Worm (Caenorhabditis elegans) whole organism, L4 larva: ENCODE results near the gene T01G5.6.

Source experiments
- D1046.2 ChIP-seq: fragments of 200-800 bp; sonication (Bioruptor generic); IDR thresholded peaks from 2 replicates; pipeline ENCODE4 v1.3.6; 2022; ENCODE audit warnings: missing genetic modification characterization, missing compliant biosample characterization
- F44E2.7 ChIP-seq: fragments of 200-800 bp; sonication (Bioruptor generic); IDR thresholded peaks from 2 replicates; pipeline ENCODE4 v2.1.2; 2022; ENCODE audit warnings: missing genetic modification characterization, missing compliant biosample characterization
- Y75B8A.6 ChIP-seq: fragments of 200-800 bp; sonication (Bioruptor generic); IDR thresholded peaks from 2 replicates; pipeline ENCODE4 v1.3.6; 2022; ENCODE audit warnings: missing genetic modification reagents, missing genetic modification characterization, missing compliant biosample characterization
- ZK337.2 ChIP-seq: fragments of 200-800 bp; sonication (Bioruptor generic); IDR thresholded peaks from 2 replicates; pipeline ENCODE4 v1.3.6; 2022; ENCODE audit warnings: missing genetic modification reagents, missing genetic modification characterization, missing compliant biosample characterization
- aly-2 ChIP-seq: sonication (generic microtip); optimal IDR thresholded peaks from 2 replicates; lab custom pipeline; 2018; ENCODE audit warnings: missing biosample characterization, missing genetic modification characterization
- ceh-44 ChIP-seq: fragments of 200-800 bp; sonication (Bioruptor generic); IDR thresholded peaks from 2 replicates; pipeline ENCODE4 v1.3.6; 2022; ENCODE audit warnings: missing genetic modification reagents, missing genetic modification characterization, missing compliant biosample characterization
- ceh-62 ChIP-seq: sonication (generic microtip); optimal IDR thresholded peaks from 2 replicates; lab custom pipeline; 2017; ENCODE audit warnings: missing biosample characterization, missing genetic modification characterization
- daf-12 ChIP-seq: fragments of 150-350 bp; optimal IDR thresholded peaks from 2 replicates; lab custom pipeline; 2014; ENCODE audit warnings: missing biosample characterization, missing genetic modification reagents, missing genetic modification characterization
- daf-8 ChIP-seq: fragments of 200-800 bp; sonication (Bioruptor generic); IDR thresholded peaks from 2 replicates; pipeline ENCODE4 v1.3.6; 2022; ENCODE audit warnings: missing genetic modification characterization, missing compliant biosample characterization
- dmd-6 ChIP-seq: fragments of 200-800 bp; sonication (Bioruptor generic); IDR thresholded peaks from 2 replicates; pipeline ENCODE4 v1.3.6; 2022; ENCODE audit warnings: missing genetic modification reagents, missing genetic modification characterization, missing compliant biosample characterization
- dmd-8 ChIP-seq: fragments of 200-800 bp; sonication (Bioruptor generic); IDR thresholded peaks from 2 replicates; pipeline ENCODE4 v1.3.6; 2022; ENCODE audit warnings: missing genetic modification characterization, missing compliant biosample characterization
- dpl-1 ChIP-seq: fragments of 150-350 bp; optimal IDR thresholded peaks from 2 replicates; lab custom pipeline; 2014; ENCODE audit warnings: missing biosample characterization, missing genetic modification reagents, missing genetic modification characterization
- egl-43 ChIP-seq: fragments of 200-800 bp; sonication (Bioruptor generic); IDR thresholded peaks from 2 replicates; pipeline ENCODE4 v1.3.6; 2022; ENCODE audit warnings: missing genetic modification reagents, missing genetic modification characterization, missing compliant biosample characterization
- fkh-10 ChIP-seq: fragments of 150-350 bp; optimal IDR thresholded peaks from 2 replicates; lab custom pipeline; 2014; ENCODE audit warnings: missing biosample characterization, missing genetic modification reagents, missing genetic modification characterization
- hif-1 ChIP-seq, 2 experiments: sonication (generic microtip); optimal IDR thresholded peaks; 2 replicates each; lab custom pipeline; 2016 to 2017; ENCODE audit warnings: missing compliant biosample characterization in 2 of 2, missing genetic modification characterization in 2 of 2, missing genetic modification reagents in 2 of 2, missing genotype in 2 of 2, mild to moderate bottlenecking in 1 of 2
- hmg-1.1 ChIP-seq: fragments of 200-800 bp; sonication (Bioruptor generic); IDR thresholded peaks from 2 replicates; pipeline ENCODE4 v1.3.6; 2022; ENCODE audit warnings: missing genetic modification reagents, missing genetic modification characterization, missing compliant biosample characterization
- jun-1 ChIP-seq: fragments of 150-350 bp; optimal IDR thresholded peaks from 2 replicates; lab custom pipeline; 2014; ENCODE audit warnings: missing biosample characterization, missing genetic modification reagents, missing genetic modification characterization
- lim-7 ChIP-seq: fragments of 200-800 bp; sonication (Bioruptor generic); IDR thresholded peaks from 2 replicates; pipeline ENCODE4 v1.3.6; 2022; ENCODE audit warnings: missing genetic modification characterization, missing compliant biosample characterization
- lin-1 ChIP-seq: fragments of 200-800 bp; sonication (Bioruptor generic); IDR thresholded peaks from 2 replicates; pipeline ENCODE4 v1.3.6; 2022; ENCODE audit warnings: missing genetic modification reagents, missing genetic modification characterization, missing compliant biosample characterization
- lin-38 ChIP-seq: fragments of 200-800 bp; sonication (Bioruptor generic); IDR thresholded peaks from 2 replicates; pipeline ENCODE4 v1.3.6; 2022; ENCODE audit warnings: missing genetic modification reagents, missing genetic modification characterization, missing compliant biosample characterization
- lsy-2 ChIP-seq, 2 experiments: fragments of 150-350 bp in 1 of 2; sonication (generic microtip) in 1 of 2; optimal IDR thresholded peaks; 2 replicates each; lab custom pipeline; 2014 to 2017; ENCODE audit warnings: missing biosample characterization in 2 of 2, missing genetic modification characterization in 2 of 2
- madf-5 ChIP-seq, 2 experiments: fragments of 200-800 bp; sonication (Bioruptor generic); IDR thresholded peaks; 2 replicates each; pipeline ENCODE4 v1.3.6; 2022; ENCODE audit warnings: missing compliant biosample characterization in 2 of 2, missing genetic modification characterization in 2 of 2
- madf-9 ChIP-seq: fragments of 200-800 bp; sonication (Bioruptor generic); conservative IDR thresholded peaks from 2 replicates; pipeline ENCODE4 v1.3.6; 2022; ENCODE audit warnings: missing genetic modification reagents, missing genetic modification characterization, missing compliant biosample characterization
- nhr-102 ChIP-seq: sonication (generic microtip); optimal IDR thresholded peaks from 2 replicates; lab custom pipeline; 2016; ENCODE audit warnings: mild to moderate bottlenecking, missing genetic modification characterization, moderate library complexity, missing compliant biosample characterization
- nhr-25 ChIP-seq: sonication (generic microtip); optimal IDR thresholded peaks from 2 replicates; lab custom pipeline; 2017; ENCODE audit warnings: missing genetic modification characterization, mild to moderate bottlenecking, missing compliant biosample characterization, antibody characterized with exemption, moderate library complexity, borderline replicate concordance; ENCODE audit not compliant: insufficient read depth
- nhr-28 ChIP-seq: fragments of 150-350 bp; optimal IDR thresholded peaks from 2 replicates; lab custom pipeline; 2014; ENCODE audit warnings: missing biosample characterization, missing genetic modification characterization
- nhr-48 ChIP-seq: sonication (generic microtip); optimal IDR thresholded peaks from 2 replicates; lab custom pipeline; 2016; ENCODE audit warnings: mild to moderate bottlenecking, missing genetic modification characterization, missing compliant biosample characterization
- nhr-76 ChIP-seq: fragments of 150-350 bp; optimal IDR thresholded peaks from 2 replicates; lab custom pipeline; 2014; ENCODE audit warnings: missing biosample characterization, missing genetic modification characterization
- php-3 ChIP-seq: fragments of 200-800 bp; sonication (Bioruptor generic); IDR thresholded peaks from 2 replicates; pipeline ENCODE4 v1.3.6; 2022; ENCODE audit warnings: missing genetic modification reagents, missing genetic modification characterization, missing compliant biosample characterization
- saeg-2 ChIP-seq: fragments of 200-800 bp; sonication (Bioruptor generic); IDR thresholded peaks from 2 replicates; pipeline ENCODE4 v1.3.6; 2022; ENCODE audit warnings: missing genetic modification reagents, missing genetic modification characterization, missing compliant biosample characterization
- set-16 ChIP-seq: fragments of 200-800 bp; sonication (Bioruptor generic); IDR thresholded peaks from 2 replicates; pipeline ENCODE4 v1.3.6; 2022; ENCODE audit warnings: missing genetic modification reagents, missing genetic modification characterization, missing compliant biosample characterization
- spr-1 ChIP-seq: sonication (generic microtip); optimal IDR thresholded peaks from 2 replicates; lab custom pipeline; 2016; ENCODE audit warnings: mild to moderate bottlenecking, missing genetic modification characterization, missing compliant biosample characterization
- tag-97 ChIP-seq: fragments of 200-800 bp; sonication (Bioruptor generic); IDR thresholded peaks from 2 replicates; pipeline ENCODE4 v1.3.6; 2022; ENCODE audit warnings: missing genetic modification characterization, missing compliant biosample characterization
- unc-62 ChIP-seq, 3 experiments: fragments of 150-350 bp in 1 of 3; sonication (generic microtip); optimal IDR thresholded peaks in 2 of 3; peaks in 1 of 3; 1 replicate in 1 of 3; 2 replicates in 2 of 3; lab custom pipeline; 2014 to 2017; ENCODE audit warnings: missing biosample characterization in 3 of 3, missing genetic modification characterization in 3 of 3, missing genetic modification reagents in 3 of 3, missing genotype in 1 of 3
- zag-1 ChIP-seq: fragments of 150-350 bp; optimal IDR thresholded peaks from 2 replicates; lab custom pipeline; 2014; ENCODE audit warnings: missing biosample characterization, missing genetic modification characterization
- zfp-2 ChIP-seq: sonication (generic microtip); optimal IDR thresholded peaks from 2 replicates; lab custom pipeline; 2016; ENCODE audit warnings: mild to moderate bottlenecking, missing genetic modification characterization, missing compliant biosample characterization
- zfp-3 ChIP-seq: fragments of 200-800 bp; sonication (Bioruptor generic); conservative IDR thresholded peaks from 2 replicates; pipeline ENCODE4 v1.3.6; 2022; ENCODE audit warnings: missing genetic modification reagents, missing genetic modification characterization, missing compliant biosample characterization
- zip-11 ChIP-seq: fragments of 200-800 bp; sonication (Bioruptor generic); IDR thresholded peaks from 2 replicates; pipeline ENCODE4 v1.3.6; 2022; ENCODE audit warnings: missing genetic modification characterization, missing compliant biosample characterization

The T01G5.6 gene

ce11 chrV:15109260-15109659 lies 4.6 kb downstream of the T01G5.6 start, which contains the start of gene Y75B12A.2:
Gene Y75B12A.2 (plus strand): TSS chrV:15109560.
- TF ChIP-seq D1046.2 (GFP tag; lab: Robert Waterston, UW), result no peak
- no peak for TF ChIP-seq set-16
- TF ChIP-seq ceh-62, result no peak
- TF ChIP-seq nhr-28, result no peak
- no peak for TF ChIP-seq lin-1
- no peak for TF ChIP-seq lsy-2 (tag; optimal IDR thresholded peaks at IDR 0.05; lab: Kevin White, UChicago)
- TF ChIP-seq nhr-48 (tag; lab: Kevin White, UChicago), result no peak
- no peak for TF ChIP-seq zfp-3 (GFP tag; lab: Robert Waterston, UW)
- TF ChIP-seq tag-97 (GFP tag; lab: Robert Waterston, UW), result no peak
- TF ChIP-seq hif-1 (tag; optimal IDR thresholded peaks at IDR 0.05; lab: Kevin White, UChicago), result no peak
- TF ChIP-seq madf-5 (GFP tag; IDR thresholded peaks at IDR 0.05; lab: Robert Waterston, UW), result no peak
- no peak for TF ChIP-seq daf-8
- no peak for TF ChIP-seq zfp-2
- TF ChIP-seq lin-38 (GFP tag; lab: Robert Waterston, UW), result no peak
- TF ChIP-seq zag-1, result no peak

ce11 chrV:15105893-15106598 lies 7.8 kb downstream of the T01G5.6 start, which contains the start of gene C01G10.14:
Gene C01G10.14 (minus strand): TSS chrV:15105943.
- peak; percentile 67 for TF ChIP-seq lim-7 (GFP tag; lab: Robert Waterston, UW)
- 0 out of 2 replicates have a peak, but pooled peaks have one; percentile 37 for TF ChIP-seq ceh-44 (GFP tag; lab: Robert Waterston, UW)
- peak; percentile 21; the same call in 1 of the 2 replicates for TF ChIP-seq hmg-1.1 (GFP tag; lab: Robert Waterston, UW)
- 0 out of 2 replicates have a peak, but pooled peaks have one; percentile 14 for TF ChIP-seq egl-43 (GFP tag; lab: Robert Waterston, UW)
- 0 out of 2 replicates have a peak, but pooled peaks have one; percentile 58 for TF ChIP-seq dmd-8 (GFP tag; lab: Robert Waterston, UW)
- TF ChIP-seq, all 104 proteins: peak for 5; not testable (repeated sequence) for 99

- no peak for TF ChIP-seq nhr-76
Observed at ce11 chrV:15099447-15099846, 14.4 kb downstream of the T01G5.6 start, which contains the start of gene C01G10.1. Gene C01G10.1 (plus strand): TSS chrV:15099747.

- TF ChIP-seq Y75B8A.6 (no peak), php-3 (no peak), lsy-2 (tag; optimal IDR thresholded peaks at IDR 0.05; lab: Kevin White, UChicago) (no peak), saeg-2 (GFP tag; lab: Robert Waterston, UW) (no peak)
Observed at ce11 chrV:15094749-15095148, 19.1 kb downstream of the T01G5.6 start, which contains the start of gene srx-78. Gene srx-78 (plus strand): TSS chrV:15095049.

ce11 chrV:15092666-15093065 lies 21.2 kb downstream of the T01G5.6 start, which contains the start of gene txt-12:
Gene txt-12 (plus strand): TSS chrV:15092966.
- TF ChIP-seq daf-12 (tag; lab: Kevin White, UChicago) (no peak), zip-11 (no peak), aly-2 (tag; lab: Kevin White, UChicago) (no peak), nhr-25 (tag; lab: Kevin White, UChicago) (no peak), madf-9 (GFP tag; lab: Robert Waterston, UW) (no peak), unc-62 (GFP tag; optimal IDR thresholded peaks at IDR 0.05 in 1 of 2; lab: Kevin White, UChicago) (no peak), unc-62 (tag; optimal IDR thresholded peaks at IDR 0.05; lab: Kevin White, UChicago) (no peak), zfp-3 (GFP tag; lab: Robert Waterston, UW) (no peak), dmd-6 (GFP tag; lab: Robert Waterston, UW) (no peak), ceh-44 (GFP tag; lab: Robert Waterston, UW) (no peak), spr-1 (tag; lab: Kevin White, UChicago) (no peak), madf-5 (GFP tag; IDR thresholded peaks at IDR 0.05; lab: Robert Waterston, UW) (no peak), ZK337.2 (GFP tag; lab: Robert Waterston, UW) (no peak), F44E2.7 (GFP tag; lab: Robert Waterston, UW) (no peak), nhr-102 (tag; lab: Kevin White, UChicago) (no peak), jun-1 (tag; lab: Kevin White, UChicago) (no peak), dpl-1 (GFP tag; lab: Kevin White, UChicago) (no peak), fkh-10 (GFP tag; lab: Kevin White, UChicago) (no peak)
